Worm (Caenorhabditis elegans): ENCODE data around the gene cids-1.

Gene cids-1

ce11 chrIII:8268296-8268695, 24.1 kb downstream of the cids-1 start, which contains the start of the genes F09G8.7 and crn-7:
Gene F09G8.7 (minus strand): TSS chrIII:8268355.
Gene crn-7 (plus strand): TSS chrIII:8268531.
- TF ChIP-seq hmbx-1 (tag; optimal IDR thresholded peaks at IDR 0.05) (no peak), ceh-13 (GFP tag; optimal IDR thresholded peaks at IDR 0.05) (no peak), B0310.2 (tag; optimal IDR thresholded peaks at IDR 0.05) (no peak), flt-1 (GFP tag; IDR thresholded peaks at IDR 0.05) (no peak), ceh-36 (tag; optimal IDR thresholded peaks at IDR 0.05) (no peak), hnd-1 (tag; optimal IDR thresholded peaks at IDR 0.05) (no peak), tbx-37 (GFP tag; conservative IDR thresholded peaks at IDR 0.05) (no peak), scrt-1 (GFP tag; IDR thresholded peaks at IDR 0.05) (no peak), tra-4 (tag; optimal IDR thresholded peaks at IDR 0.05) (no peak), hmg-4 (GFP tag; optimal IDR thresholded peaks at IDR 0.05) (no peak), F13C5.2 (tag; optimal IDR thresholded peaks at IDR 0.05) (no peak), sea-1 (GFP tag; conservative IDR thresholded peaks at IDR 0.05) (no peak), ama-1 (optimal IDR thresholded peaks at IDR 0.05) (no peak), aly-1 (tag; optimal IDR thresholded peaks at IDR 0.05) (no peak), pes-1 (GFP tag; IDR thresholded peaks at IDR 0.05) (no peak), tbx-11 (GFP tag; IDR thresholded peaks at IDR 0.05) (no peak), ets-7 (tag; optimal IDR thresholded peaks at IDR 0.05) (no peak)

ce11 chrIII:8271676-8272225, 27.5 kb downstream of the cids-1 start, which contains the start of the genes mps-4 and F09G8.10:
Gene mps-4 (minus strand): TSS chrIII:8271776.
Gene F09G8.10 (minus strand): TSS chrIII:8272175.
- TF ChIP-seq flt-1 (GFP tag; IDR thresholded peaks at IDR 0.05) (no peak), ceh-36 (tag; optimal IDR thresholded peaks at IDR 0.05) (no peak), hmbx-1 (tag; optimal IDR thresholded peaks at IDR 0.05) (no peak), sea-1 (GFP tag; conservative IDR thresholded peaks at IDR 0.05) (no peak), tbx-37 (GFP tag; conservative IDR thresholded peaks at IDR 0.05) (no peak), tbx-11 (GFP tag; IDR thresholded peaks at IDR 0.05) (no peak), scrt-1 (GFP tag; IDR thresholded peaks at IDR 0.05) (no peak), ets-7 (tag; optimal IDR thresholded peaks at IDR 0.05) (no peak), F13C5.2 (tag; optimal IDR thresholded peaks at IDR 0.05) (no peak), tra-4 (tag; optimal IDR thresholded peaks at IDR 0.05) (no peak), aly-1 (tag; optimal IDR thresholded peaks at IDR 0.05) (no peak), ceh-13 (GFP tag; optimal IDR thresholded peaks at IDR 0.05) (no peak), hmg-4 (GFP tag; optimal IDR thresholded peaks at IDR 0.05) (no peak), hnd-1 (tag; optimal IDR thresholded peaks at IDR 0.05) (no peak), pes-1 (GFP tag; IDR thresholded peaks at IDR 0.05) (no peak), ama-1 (optimal IDR thresholded peaks at IDR 0.05) (no peak), B0310.2 (tag; optimal IDR thresholded peaks at IDR 0.05) (no peak)

- TF ChIP-seq tbx-37 (GFP tag; conservative IDR thresholded peaks at IDR 0.05) (no peak), ceh-13 (GFP tag; optimal IDR thresholded peaks at IDR 0.05) (no peak), F13C5.2 (tag; optimal IDR thresholded peaks at IDR 0.05) (no peak), hmg-4 (GFP tag; optimal IDR thresholded peaks at IDR 0.05) (no peak), ceh-36 (tag; optimal IDR thresholded peaks at IDR 0.05) (no peak), aly-1 (tag; optimal IDR thresholded peaks at IDR 0.05) (no peak), sea-1 (GFP tag; conservative IDR thresholded peaks at IDR 0.05) (no peak), tra-4 (tag; optimal IDR thresholded peaks at IDR 0.05) (no peak), scrt-1 (GFP tag; IDR thresholded peaks at IDR 0.05) (no peak), hnd-1 (tag; optimal IDR thresholded peaks at IDR 0.05) (no peak)
Observed at ce11 chrIII:8275871-8276270, 31.6 kb downstream of the cids-1 start, which contains the start of gene clec-160. Gene clec-160 (minus strand): TSS chrIII:8275971.

ce11 chrIII:8278801-8279200, 34.6 kb downstream of the cids-1 start, which contains the start of gene mig-10:
Gene mig-10 (plus strand): TSS chrIII:8279101.
- TF ChIP-seq hmbx-1 (tag; optimal IDR thresholded peaks at IDR 0.05): no peak
- TF ChIP-seq tbx-11 (GFP tag; IDR thresholded peaks at IDR 0.05): no peak
- no peak for TF ChIP-seq hmg-4 (GFP tag; optimal IDR thresholded peaks at IDR 0.05)
- TF ChIP-seq ceh-13 (GFP tag; optimal IDR thresholded peaks at IDR 0.05): no peak
- TF ChIP-seq pes-1 (GFP tag; IDR thresholded peaks at IDR 0.05): no peak
- no peak for TF ChIP-seq tbx-37 (GFP tag; conservative IDR thresholded peaks at IDR 0.05)
- no peak for TF ChIP-seq flt-1 (GFP tag; IDR thresholded peaks at IDR 0.05)
- TF ChIP-seq tra-4 (tag; optimal IDR thresholded peaks at IDR 0.05): no peak
- TF ChIP-seq scrt-1 (GFP tag; IDR thresholded peaks at IDR 0.05): no peak
- no peak for TF ChIP-seq F13C5.2 (tag; optimal IDR thresholded peaks at IDR 0.05)
- no peak for TF ChIP-seq aly-1 (tag; optimal IDR thresholded peaks at IDR 0.05)
- TF ChIP-seq hnd-1 (tag; optimal IDR thresholded peaks at IDR 0.05): no peak
- TF ChIP-seq ceh-36 (tag; optimal IDR thresholded peaks at IDR 0.05): no peak
- no peak for TF ChIP-seq sea-1 (GFP tag; conservative IDR thresholded peaks at IDR 0.05)
- TF ChIP-seq ets-7 (tag; optimal IDR thresholded peaks at IDR 0.05): no peak
- TF ChIP-seq ama-1 (optimal IDR thresholded peaks at IDR 0.05): no peak

ce11 chrIII:8279567-8279966, 35.3 kb downstream of the cids-1 start:
- TF ChIP-seq ceh-13 (GFP tag; optimal IDR thresholded peaks at IDR 0.05) (no peak), F13C5.2 (tag; optimal IDR thresholded peaks at IDR 0.05) (no peak), aly-1 (tag; optimal IDR thresholded peaks at IDR 0.05) (no peak), scrt-1 (GFP tag; IDR thresholded peaks at IDR 0.05) (no peak), hmbx-1 (tag; optimal IDR thresholded peaks at IDR 0.05) (no peak), tra-4 (tag; optimal IDR thresholded peaks at IDR 0.05) (no peak), tbx-11 (GFP tag; IDR thresholded peaks at IDR 0.05) (no peak), pes-1 (GFP tag; IDR thresholded peaks at IDR 0.05) (no peak)

- TF ChIP-seq ceh-36 (tag; optimal IDR thresholded peaks at IDR 0.05) (no peak), hnd-1 (tag; optimal IDR thresholded peaks at IDR 0.05) (no peak), flt-1 (GFP tag; IDR thresholded peaks at IDR 0.05) (no peak), hmg-4 (GFP tag; optimal IDR thresholded peaks at IDR 0.05) (no peak), scrt-1 (GFP tag; IDR thresholded peaks at IDR 0.05) (no peak), aly-1 (tag; optimal IDR thresholded peaks at IDR 0.05) (no peak), hmbx-1 (tag; optimal IDR thresholded peaks at IDR 0.05) (no peak), sea-1 (GFP tag; conservative IDR thresholded peaks at IDR 0.05) (no peak), ama-1 (optimal IDR thresholded peaks at IDR 0.05) (no peak), pes-1 (GFP tag; IDR thresholded peaks at IDR 0.05) (no peak), tra-4 (tag; optimal IDR thresholded peaks at IDR 0.05) (no peak), F13C5.2 (tag; optimal IDR thresholded peaks at IDR 0.05) (no peak), B0310.2 (tag; optimal IDR thresholded peaks at IDR 0.05) (no peak), ceh-13 (GFP tag; optimal IDR thresholded peaks at IDR 0.05) (no peak), tbx-37 (GFP tag; conservative IDR thresholded peaks at IDR 0.05) (no peak), tbx-11 (GFP tag; IDR thresholded peaks at IDR 0.05) (no peak), ets-7 (tag; optimal IDR thresholded peaks at IDR 0.05) (no peak)
Observed at ce11 chrIII:8280352-8280751, 36.1 kb downstream of the cids-1 start.

All from whole organism, early embryonic.